Worm (Caenorhabditis elegans) whole organism, L4 larva: ENCODE results near the gene nhr-233.
"Not testable (repeated sequence)": the region's sequence is repeated elsewhere in the genome, so short reads cannot be mapped to it uniquely, and the experiment has no call there.

ENCODE experiments used
- F10B5.3 ChIP-seq: sonication (generic microtip); optimal IDR thresholded peaks from 2 replicates; lab custom pipeline; 2016; ENCODE audit warnings: mild to moderate bottlenecking, missing genetic modification characterization, missing compliant biosample characterization
- F26F4.8 ChIP-seq: fragments of 200-800 bp; sonication (Bioruptor generic); conservative IDR thresholded peaks from 2 replicates; pipeline ENCODE4 v1.3.6; 2022; ENCODE audit warnings: missing genetic modification characterization, missing compliant biosample characterization
- T20F7.1 ChIP-seq: fragments of 200-800 bp; sonication (Bioruptor generic); optimal IDR thresholded peaks from 2 replicates; lab custom pipeline; 2018; ENCODE audit warnings: mild to moderate bottlenecking, missing genetic modification characterization, missing compliant biosample characterization
- ZK337.2 ChIP-seq: fragments of 200-800 bp; sonication (Bioruptor generic); IDR thresholded peaks from 2 replicates; pipeline ENCODE4 v1.3.6; 2022; ENCODE audit warnings: missing genetic modification reagents, missing genetic modification characterization, missing compliant biosample characterization
- aha-1 ChIP-seq: fragments of 150-350 bp; peaks from one replicate; lab custom pipeline; 2014; ENCODE audit warnings: missing biosample characterization, missing genetic modification characterization
- aly-2 ChIP-seq: sonication (generic microtip); optimal IDR thresholded peaks from 2 replicates; lab custom pipeline; 2018; ENCODE audit warnings: missing biosample characterization, missing genetic modification characterization
- arid-1 ChIP-seq: fragments of 200-800 bp; sonication (Bioruptor generic); conservative IDR thresholded peaks from 2 replicates; pipeline ENCODE4 v1.3.6; 2022; ENCODE audit warnings: missing genetic modification reagents, missing genetic modification characterization, missing compliant biosample characterization
- attf-4 ChIP-seq: sonication (generic microtip); optimal IDR thresholded peaks from 3 replicates; lab custom pipeline; 2017; ENCODE audit warnings: missing biosample characterization, missing genetic modification characterization
- ceh-44 ChIP-seq: fragments of 200-800 bp; sonication (Bioruptor generic); IDR thresholded peaks from 2 replicates; pipeline ENCODE4 v1.3.6; 2022; ENCODE audit warnings: missing genetic modification reagents, missing genetic modification characterization, missing compliant biosample characterization
- cey-2 ChIP-seq: sonication (generic microtip); optimal IDR thresholded peaks from 3 replicates; lab custom pipeline; 2017; ENCODE audit warnings: missing genetic modification characterization, mild to moderate bottlenecking, missing compliant biosample characterization, antibody characterized with exemption, borderline replicate concordance; ENCODE audit not compliant: insufficient read depth
- daf-16 ChIP-seq, 3 experiments: sonication (generic microtip); optimal IDR thresholded peaks; 2 replicates each; lab custom pipeline; 2016 to 2017; ENCODE audit warnings: missing genetic modification characterization in 3 of 3, missing genetic modification reagents in 3 of 3, mild to moderate bottlenecking in 2 of 3, missing compliant biosample characterization in 2 of 3, missing biosample characterization in 1 of 3, moderate library complexity in 1 of 3
- daf-8 ChIP-seq: fragments of 200-800 bp; sonication (Bioruptor generic); IDR thresholded peaks from 2 replicates; pipeline ENCODE4 v1.3.6; 2022; ENCODE audit warnings: missing genetic modification characterization, missing compliant biosample characterization
- dmd-6 ChIP-seq: fragments of 200-800 bp; sonication (Bioruptor generic); IDR thresholded peaks from 2 replicates; pipeline ENCODE4 v1.3.6; 2022; ENCODE audit warnings: missing genetic modification reagents, missing genetic modification characterization, missing compliant biosample characterization
- dpl-1 ChIP-seq: fragments of 150-350 bp; optimal IDR thresholded peaks from 2 replicates; lab custom pipeline; 2014; ENCODE audit warnings: missing biosample characterization, missing genetic modification reagents, missing genetic modification characterization
- duxl-1 ChIP-seq: sonication (generic microtip); optimal IDR thresholded peaks from 2 replicates; lab custom pipeline; 2016; ENCODE audit warnings: mild to moderate bottlenecking, missing genetic modification characterization, moderate library complexity, missing compliant biosample characterization; ENCODE audit not compliant: poor library complexity
- dve-1 ChIP-seq: sonication (generic microtip); optimal IDR thresholded peaks from 2 replicates; lab custom pipeline; 2017; ENCODE audit warnings: antibody characterized with exemption, mild to moderate bottlenecking, missing genetic modification characterization, missing compliant biosample characterization; ENCODE audit not compliant: insufficient read depth
- gei-8 ChIP-seq: fragments of 200-800 bp; sonication (Bioruptor generic); optimal IDR thresholded peaks from 2 replicates; lab custom pipeline; 2018; ENCODE audit warnings: mild to moderate bottlenecking, missing genetic modification characterization, missing compliant biosample characterization
- hlh-11 ChIP-seq: fragments of 200-800 bp; sonication (Bioruptor generic); optimal IDR thresholded peaks from 2 replicates; lab custom pipeline; 2018; ENCODE audit warnings: mild to moderate bottlenecking, missing genetic modification characterization, missing compliant biosample characterization
- lin-13 ChIP-seq: fragments of 150-350 bp; optimal IDR thresholded peaks from 2 replicates; lab custom pipeline; 2014; ENCODE audit warnings: missing biosample characterization, missing genetic modification reagents, missing genetic modification characterization
- lin-15B ChIP-seq: fragments of 150-350 bp; sonication (generic microtip); optimal IDR thresholded peaks from 3 replicates; lab custom pipeline; 2014; ENCODE audit warnings: missing biosample characterization, missing genetic modification characterization
- lin-39 ChIP-seq: fragments of 150-350 bp; optimal IDR thresholded peaks from 2 replicates; lab custom pipeline; 2014; ENCODE audit warnings: missing biosample characterization, missing genetic modification reagents, missing genetic modification characterization
- madf-9 ChIP-seq: fragments of 200-800 bp; sonication (Bioruptor generic); conservative IDR thresholded peaks from 2 replicates; pipeline ENCODE4 v1.3.6; 2022; ENCODE audit warnings: missing genetic modification reagents, missing genetic modification characterization, missing compliant biosample characterization
- mdt-29 ChIP-seq: fragments of 200-800 bp; sonication (Bioruptor generic); IDR thresholded peaks from 2 replicates; pipeline ENCODE4 v1.3.6; 2022; ENCODE audit warnings: missing genetic modification reagents, missing genetic modification characterization, missing compliant biosample characterization
- mep-1 ChIP-seq: fragments of 150-350 bp; sonication (generic microtip); optimal IDR thresholded peaks from 3 replicates; lab custom pipeline; 2014; ENCODE audit warnings: missing biosample characterization, missing genetic modification characterization
- mxl-3 ChIP-seq: fragments of 200-800 bp; sonication (Bioruptor generic); optimal IDR thresholded peaks from 2 replicates; lab custom pipeline; 2018; ENCODE audit warnings: mild to moderate bottlenecking, missing genetic modification characterization, missing compliant biosample characterization
- nhr-10 ChIP-seq: fragments of 150-350 bp; optimal IDR thresholded peaks from 2 replicates; lab custom pipeline; 2014; ENCODE audit warnings: missing biosample characterization, missing genetic modification characterization
- nhr-102 ChIP-seq: sonication (generic microtip); optimal IDR thresholded peaks from 2 replicates; lab custom pipeline; 2016; ENCODE audit warnings: mild to moderate bottlenecking, missing genetic modification characterization, moderate library complexity, missing compliant biosample characterization
- nhr-111 ChIP-seq: fragments of 200-800 bp; sonication (Bioruptor generic); optimal IDR thresholded peaks from 2 replicates; lab custom pipeline; 2018; ENCODE audit warnings: mild to moderate bottlenecking, missing genetic modification characterization, missing compliant biosample characterization
- nhr-25 ChIP-seq: sonication (generic microtip); optimal IDR thresholded peaks from 2 replicates; lab custom pipeline; 2017; ENCODE audit warnings: missing genetic modification characterization, mild to moderate bottlenecking, missing compliant biosample characterization, antibody characterized with exemption, moderate library complexity, borderline replicate concordance; ENCODE audit not compliant: insufficient read depth
- nhr-41 ChIP-seq: fragments of 200-800 bp; sonication (Bioruptor generic); IDR thresholded peaks from 2 replicates; pipeline ENCODE4 v1.3.6; 2022; ENCODE audit warnings: missing genetic modification reagents, missing genetic modification characterization, missing compliant biosample characterization
- nhr-42 ChIP-seq: fragments of 200-800 bp; sonication (Bioruptor generic); IDR thresholded peaks from 2 replicates; pipeline ENCODE4 v1.3.6; 2022; ENCODE audit warnings: missing genetic modification characterization, missing compliant biosample characterization
- nhr-48 ChIP-seq: sonication (generic microtip); optimal IDR thresholded peaks from 2 replicates; lab custom pipeline; 2016; ENCODE audit warnings: mild to moderate bottlenecking, missing genetic modification characterization, missing compliant biosample characterization
- nhr-77 ChIP-seq: fragments of 150-350 bp; optimal IDR thresholded peaks from 2 replicates; lab custom pipeline; 2014; ENCODE audit warnings: missing biosample characterization, missing genetic modification characterization
- pha-4 ChIP-seq, 2 experiments: fragments of 150-350 bp in 1 of 2; fragments of 200-800 bp in 1 of 2; sonication (Bioruptor generic) in 1 of 2; IDR thresholded peaks in 1 of 2; optimal IDR thresholded peaks in 1 of 2; 2 replicates each; pipeline versions ENCODE4 v1.3.6 to Lab custom; 2014 to 2022; ENCODE audit warnings: missing genetic modification characterization in 2 of 2, missing genetic modification reagents in 2 of 2, missing biosample characterization in 1 of 2, missing compliant biosample characterization in 1 of 2
- saeg-2 ChIP-seq: fragments of 200-800 bp; sonication (Bioruptor generic); IDR thresholded peaks from 2 replicates; pipeline ENCODE4 v1.3.6; 2022; ENCODE audit warnings: missing genetic modification reagents, missing genetic modification characterization, missing compliant biosample characterization
- set-16 ChIP-seq: fragments of 200-800 bp; sonication (Bioruptor generic); IDR thresholded peaks from 2 replicates; pipeline ENCODE4 v1.3.6; 2022; ENCODE audit warnings: missing genetic modification reagents, missing genetic modification characterization, missing compliant biosample characterization
- snpc-1.2 ChIP-seq: fragments of 200-800 bp; sonication (Bioruptor generic); IDR thresholded peaks from 2 replicates; pipeline ENCODE4 v1.3.6; 2022; ENCODE audit warnings: missing genetic modification reagents, missing genetic modification characterization, missing compliant biosample characterization
- snpc-4 ChIP-seq: fragments of 150-350 bp; optimal IDR thresholded peaks from 2 replicates; lab custom pipeline; 2014; ENCODE audit warnings: missing biosample characterization, missing genetic modification characterization
- tag-97 ChIP-seq: fragments of 200-800 bp; sonication (Bioruptor generic); IDR thresholded peaks from 2 replicates; pipeline ENCODE4 v1.3.6; 2022; ENCODE audit warnings: missing genetic modification characterization, missing compliant biosample characterization
- vab-7 ChIP-seq: fragments of 200-800 bp; sonication (Bioruptor generic); IDR thresholded peaks from 2 replicates; pipeline ENCODE4 v1.3.6; 2022; ENCODE audit warnings: missing genetic modification reagents, missing genetic modification characterization, missing compliant biosample characterization
- zag-1 ChIP-seq: fragments of 150-350 bp; optimal IDR thresholded peaks from 2 replicates; lab custom pipeline; 2014; ENCODE audit warnings: missing biosample characterization, missing genetic modification characterization
- zip-11 ChIP-seq: fragments of 200-800 bp; sonication (Bioruptor generic); IDR thresholded peaks from 2 replicates; pipeline ENCODE4 v1.3.6; 2022; ENCODE audit warnings: missing genetic modification characterization, missing compliant biosample characterization

nhr-233 gene

ce11 chrV:16598437-16598836, 27.8 kb upstream of the nhr-233 start (continued):
- TF ChIP-seq gei-8 (GFP tag; lab: Kevin White, UChicago): no peak
- no peak for TF ChIP-seq mep-1
- TF ChIP-seq nhr-77 (tag; lab: Kevin White, UChicago): no peak
- TF ChIP-seq zag-1: no peak
- TF ChIP-seq snpc-4 (tag; lab: Kevin White, UChicago): no peak
- TF ChIP-seq nhr-111 (GFP tag; lab: Kevin White, UChicago): no peak
- no peak for TF ChIP-seq lin-39 (tag; lab: Kevin White, UChicago)
- peak; percentile 66 for TF ChIP-seq hlh-11 (tag; lab: Kevin White, UChicago)
- TF ChIP-seq F26F4.8: no peak
- peak; percentile 95 for TF ChIP-seq mdt-29 (GFP tag; lab: Robert Waterston, UW)
- no peak for TF ChIP-seq nhr-48

ce11 chrV:16597344-16597869, 26.8 kb upstream of the nhr-233 start:
- TF ChIP-seq arid-1 (GFP tag; lab: Robert Waterston, UW) (0 out of 2 replicates have a peak, but pooled peaks have one; percentile 16), pha-4 (GFP tag; IDR thresholded peaks at IDR 0.05; lab: Robert Waterston, UW) (peak; percentile 14; the same call in 1 of the 2 replicates)
- not testable (repeated sequence) for TF ChIP-seq pha-4 (tag; optimal IDR thresholded peaks at IDR 0.05; lab: Kevin White, UChicago)

DNA sequence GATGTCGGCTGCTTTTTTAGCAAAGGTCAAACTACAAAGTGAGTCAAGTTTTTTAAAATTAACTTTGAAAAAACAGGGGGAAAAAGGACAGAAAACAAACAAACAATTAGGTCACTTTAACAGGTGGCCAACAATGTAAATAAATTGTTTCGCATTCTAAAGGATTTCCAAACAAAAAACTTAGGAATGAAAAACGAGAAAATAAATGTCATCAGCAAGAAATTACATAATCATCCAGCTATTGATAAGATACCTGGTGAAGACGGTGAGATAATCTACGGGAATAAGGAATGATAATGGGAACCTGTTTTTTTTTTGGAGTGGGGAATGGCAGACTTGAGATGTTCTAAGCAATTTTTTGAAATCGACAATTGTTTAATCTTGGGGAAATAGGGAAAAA, 25.5 kb upstream of the nhr-233 start:
- TF ChIP-seq aha-1 (tag; lab: Kevin White, UChicago): peak; percentile 52
- TF ChIP-seq saeg-2 (GFP tag; lab: Robert Waterston, UW): no peak

ce11 chrV:16595140-16595791, 24.7 kb upstream of the nhr-233 start, which contains the start of gene cpl-1:
Gene cpl-1, minus strand, starts transcription at chrV:16595346.
- TF ChIP-seq nhr-10 (no peak), nhr-25 (no peak), tag-97 (GFP tag; lab: Robert Waterston, UW) (no peak), arid-1 (GFP tag; lab: Robert Waterston, UW) (no peak), ceh-44 (no peak), attf-4 (no peak), set-16 (no peak), vab-7 (GFP tag; lab: Robert Waterston, UW) (no peak), F10B5.3 (no peak), daf-8 (GFP tag; lab: Robert Waterston, UW) (no peak), nhr-102 (tag; lab: Kevin White, UChicago) (peak; percentile 51), nhr-48 (peak; percentile 47), lin-39 (tag; lab: Kevin White, UChicago) (no peak), mxl-3 (no peak), duxl-1 (no peak), snpc-1.2 (GFP tag; lab: Robert Waterston, UW) (no peak), madf-9 (no peak), dmd-6 (GFP tag; lab: Robert Waterston, UW) (peak; percentile 73), dpl-1 (no peak), ZK337.2 (GFP tag; lab: Robert Waterston, UW) (no peak), cey-2 (tag; lab: Kevin White, UChicago) (no peak), nhr-42 (GFP tag; lab: Robert Waterston, UW) (no peak), nhr-77 (tag; lab: Kevin White, UChicago) (no peak), lin-15B (tag; lab: Kevin White, UChicago) (no peak), nhr-41 (GFP tag; lab: Robert Waterston, UW) (no peak), T20F7.1 (GFP tag; lab: Kevin White, UChicago) (peak; percentile 5), zag-1 (no peak), zip-11 (GFP tag; lab: Robert Waterston, UW) (no peak), dve-1 (peak; percentile 84), lin-13 (GFP tag; lab: Kevin White, UChicago) (no peak), aly-2 (tag; lab: Kevin White, UChicago) (no peak), daf-16 (GFP tag; optimal IDR thresholded peaks at IDR 0.05; lab: Kevin White, UChicago) (peak in 1 of 2 experiments; percentile 47), daf-16 (tag; optimal IDR thresholded peaks at IDR 0.05; lab: Kevin White, UChicago) (peak; percentile 89)
